Worm (Caenorhabditis elegans): ENCODE results near the gene sre-42.

- TF ChIP-seq snpc-4 (tag; optimal IDR thresholded peaks at IDR 0.05): no peak
- TF ChIP-seq nhr-76 (tag; optimal IDR thresholded peaks at IDR 0.05): no peak
Measured at ce11 chrII:12343710-12344109, 43.0 kb downstream of the sre-42 start.

Measured in whole organism, mixed stage, embryonic.